Worm (Caenorhabditis elegans) whole organism, L4/young adult: ENCODE measurements around the gene msp-74.

Experiments
- W03F9.2 ChIP-seq: fragments of 150-350 bp; optimal IDR thresholded peaks from 2 replicates; lab custom pipeline; 2014; ENCODE audit warnings: missing biosample characterization, missing genetic modification characterization
- dao-5 ChIP-seq: sonication (generic microtip); optimal IDR thresholded peaks from 2 replicates; lab custom pipeline; 2016; ENCODE audit warnings: missing genotype, missing genetic modification characterization, moderate library complexity, missing compliant biosample characterization
- him-1 ChIP-seq: sonication (generic microtip); optimal IDR thresholded peaks from 2 replicates; lab custom pipeline; 2016; ENCODE audit warnings: missing genotype, missing genetic modification reagents, missing genetic modification characterization, missing compliant biosample characterization

Gene msp-74

ce11 chrII:5091640-5092243, 23.4 kb downstream of the msp-74 start, which contains the start of gene pld-1:
Gene pld-1, minus strand, starts transcription at chrII:5091690.
- TF ChIP-seq W03F9.2 (tag; lab: Kevin White, UChicago) (peak; percentile 34), him-1 (tag; lab: Kevin White, UChicago) (no peak)

- TF ChIP-seq him-1 (tag; lab: Kevin White, UChicago) (no peak), W03F9.2 (tag; lab: Kevin White, UChicago) (no peak), dao-5 (tag; lab: Kevin White, UChicago) (no peak)
These were observed 29.0 kb downstream of the msp-74 start for ce11 chrII:5086143-5086542.

DNA sequence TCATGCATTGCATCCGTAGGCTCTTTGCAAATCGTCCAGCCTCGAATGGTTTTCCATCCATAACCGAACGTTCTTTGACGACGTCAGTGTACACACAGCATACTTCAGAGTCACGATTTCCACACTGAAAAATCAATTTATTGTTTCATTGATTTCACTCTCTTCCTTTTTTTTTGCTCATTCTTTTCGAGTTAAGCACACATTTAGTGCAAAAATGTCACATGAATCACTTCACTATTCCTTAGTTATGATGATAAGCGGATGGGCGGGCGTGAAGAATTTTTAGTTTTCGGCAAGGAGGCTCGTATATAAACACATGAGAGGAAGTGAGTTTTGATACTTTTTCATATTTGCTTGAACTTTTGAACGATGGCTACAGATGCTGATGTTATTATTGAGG, 29.7 kb downstream of the msp-74 start, which contains the start of gene txt-9:
TSS of gene txt-9 (plus strand) at position 336 of the 400 bp plus-strand sequence.
- no peak for TF ChIP-seq dao-5 (tag; lab: Kevin White, UChicago)
- TF ChIP-seq W03F9.2 (tag; lab: Kevin White, UChicago) = no peak
- no peak for TF ChIP-seq him-1 (tag; lab: Kevin White, UChicago)

ce11 chrII:5084225-5084624, 30.9 kb downstream of the msp-74 start:
- TF ChIP-seq W03F9.2 (tag; lab: Kevin White, UChicago) = no peak
- no peak for TF ChIP-seq dao-5 (tag; lab: Kevin White, UChicago)
- TF ChIP-seq him-1 (tag; lab: Kevin White, UChicago) = no peak

- TF ChIP-seq W03F9.2 (tag; lab: Kevin White, UChicago) (no peak), him-1 (tag; lab: Kevin White, UChicago) (no peak), dao-5 (tag; lab: Kevin White, UChicago) (no peak)
These were observed 31.8 kb downstream of the msp-74 start, which contains the start of gene C04G6.4 for ce11 chrII:5083341-5083740. Gene C04G6.4, minus strand, starts transcription at chrII:5083441.

DNA sequence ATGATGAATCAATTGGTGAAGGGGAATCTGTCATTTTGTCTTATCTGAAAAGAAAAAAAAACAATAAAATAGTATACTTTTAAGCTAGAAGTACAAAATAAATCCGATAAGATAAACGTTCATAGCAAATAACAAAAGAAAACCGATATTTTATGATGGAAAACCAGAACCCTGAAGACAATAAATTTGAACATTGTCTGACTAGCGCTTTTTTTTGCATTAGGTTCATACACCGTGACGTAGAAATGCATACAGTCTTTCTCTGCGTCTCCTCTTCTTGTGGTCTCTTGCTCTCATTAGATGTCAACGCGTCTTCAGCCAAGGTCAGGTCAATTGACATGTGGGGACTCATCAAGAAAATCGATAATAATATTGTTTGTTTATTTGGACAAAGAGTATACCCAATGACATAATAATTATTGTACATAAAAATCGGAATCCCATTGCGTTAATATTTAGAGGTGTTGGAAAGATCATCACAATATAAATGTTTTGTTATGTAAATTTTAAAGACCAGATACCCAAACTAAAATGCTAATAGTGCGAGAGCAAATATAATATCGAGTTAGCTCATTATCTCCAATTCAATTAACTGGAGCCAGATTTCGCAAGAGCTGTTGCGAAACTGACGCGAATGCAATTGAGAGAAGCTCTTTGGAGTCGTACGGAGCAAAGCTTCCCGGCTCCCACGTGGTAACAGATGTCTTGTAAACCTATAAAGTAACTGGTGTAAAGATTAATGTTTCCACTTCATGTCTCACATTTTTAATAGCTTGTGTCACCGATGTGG, 33.8 kb downstream of the msp-74 start, which contains the start of gene dsh-2:
TSS of gene dsh-2 (minus strand) at position 51 of the 790 bp plus-strand sequence.
- peak; percentile 45 for TF ChIP-seq W03F9.2 (tag; lab: Kevin White, UChicago)
- no peak for TF ChIP-seq dao-5 (tag; lab: Kevin White, UChicago)

DNA sequence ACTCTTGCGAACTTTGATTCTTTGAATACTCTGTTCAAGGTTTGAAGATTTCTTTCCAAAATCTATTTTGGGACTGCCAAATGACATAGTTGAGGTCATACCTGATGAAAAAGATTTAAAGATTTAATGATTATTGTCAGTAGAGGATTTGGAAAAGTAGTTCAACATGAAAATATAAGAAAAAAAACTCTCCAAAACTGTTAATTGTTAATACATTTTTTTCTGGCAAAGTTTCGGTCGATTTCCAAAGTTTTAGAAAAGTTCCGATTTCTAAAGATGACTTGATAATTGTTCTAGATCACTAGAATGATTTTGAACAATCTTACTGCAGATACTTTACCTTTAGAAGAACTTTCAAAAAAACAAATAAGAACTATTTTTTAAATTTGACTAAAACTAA, 43.9 kb downstream of the msp-74 start, which contains the start of gene C27A2.7:
TSS of gene C27A2.7 (minus strand) at position 101 of the 400 bp plus-strand sequence.
- TF ChIP-seq him-1 (tag; lab: Kevin White, UChicago) (no peak), dao-5 (tag; lab: Kevin White, UChicago) (no peak), W03F9.2 (tag; lab: Kevin White, UChicago) (no peak)

- TF ChIP-seq dao-5 (tag; lab: Kevin White, UChicago) (no peak), W03F9.2 (tag; lab: Kevin White, UChicago) (no peak), him-1 (tag; lab: Kevin White, UChicago) (no peak)
These were observed 45.6 kb downstream of the msp-74 start, which contains the start of gene idpb-2 for ce11 chrII:5069525-5069924. Gene idpb-2, minus strand, starts transcription at chrII:5069625.

DNA sequence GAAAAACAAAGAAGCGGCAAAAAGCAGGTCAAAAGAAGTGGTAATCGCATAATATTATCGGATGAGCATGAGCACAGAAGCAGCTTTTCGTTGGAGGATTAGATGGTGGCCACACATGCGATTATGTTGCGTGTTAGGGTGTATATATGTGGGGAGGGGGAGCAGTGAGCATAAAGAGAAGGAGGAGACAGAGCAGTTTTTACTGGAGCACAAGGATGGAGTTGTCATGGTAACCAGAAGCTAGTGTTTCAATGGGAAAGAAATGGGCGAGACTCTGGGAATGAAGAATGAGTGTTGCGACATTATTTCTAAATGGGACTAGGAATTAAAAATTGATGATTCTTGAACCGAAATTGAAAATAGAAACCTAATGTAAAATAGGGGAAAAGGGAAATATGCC, 47.2 kb downstream of the msp-74 start, which contains the start of gene C27A2.8:
TSS of gene C27A2.8 (minus strand) at position 117 of the 400 bp plus-strand sequence.
- no peak for TF ChIP-seq dao-5 (tag; lab: Kevin White, UChicago)
- no peak for TF ChIP-seq him-1 (tag; lab: Kevin White, UChicago)
- no peak for TF ChIP-seq W03F9.2 (tag; lab: Kevin White, UChicago)

DNA sequence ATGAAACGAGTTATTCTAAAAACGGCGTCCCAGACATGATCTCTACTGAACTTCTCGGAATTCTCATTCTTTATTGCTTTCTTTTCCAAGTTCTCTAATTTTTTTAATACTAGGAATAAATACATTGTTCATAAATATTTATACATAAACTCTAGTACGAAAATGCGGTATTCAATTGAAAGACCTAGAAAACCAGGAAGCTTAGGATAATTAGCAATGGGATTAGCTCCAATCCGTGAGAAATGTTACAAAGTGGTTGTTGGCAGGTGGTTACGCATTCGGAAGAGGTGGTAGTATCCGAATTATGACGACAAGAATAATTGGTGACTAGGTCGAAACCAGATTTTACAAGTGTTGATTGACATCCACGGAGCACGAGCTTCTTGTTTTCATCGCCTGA, 48.2 kb downstream of the msp-74 start:
- no peak for TF ChIP-seq him-1 (tag; lab: Kevin White, UChicago)
- TF ChIP-seq dao-5 (tag; lab: Kevin White, UChicago) = no peak
- no peak for TF ChIP-seq W03F9.2 (tag; lab: Kevin White, UChicago)
